Worm (Caenorhabditis elegans) whole organism, L2 larva: ENCODE results near the gene nrde-4.
"Not testable (repeated sequence)": the region's sequence is repeated elsewhere in the genome, so short reads cannot be mapped to it uniquely, and the experiment has no call there.

Source experiments
- C34F6.9 ChIP-seq: fragments of 150-350 bp; optimal IDR thresholded peaks from 2 replicates; lab custom pipeline; 2014; ENCODE audit warnings: missing biosample characterization, missing genetic modification characterization
- F13H6.1 ChIP-seq: sonication (generic microtip); optimal IDR thresholded peaks from 2 replicates; lab custom pipeline; 2016; ENCODE audit warnings: missing genetic modification characterization, missing compliant biosample characterization
- R02D3.7 ChIP-seq: fragments of 150-350 bp; optimal IDR thresholded peaks from 2 replicates; lab custom pipeline; 2014; ENCODE audit warnings: missing biosample characterization, missing genetic modification characterization
- Y55F3AM.14 ChIP-seq: fragments of 200-800 bp; sonication (Bioruptor generic); optimal IDR thresholded peaks from 2 replicates; lab custom pipeline; 2018; ENCODE audit warnings: mild to moderate bottlenecking, missing genetic modification characterization, missing compliant biosample characterization
- ZK546.5 ChIP-seq: sonication (generic microtip); optimal IDR thresholded peaks from 2 replicates; lab custom pipeline; 2017; ENCODE audit warnings: missing biosample characterization, missing genetic modification characterization
- alr-1 ChIP-seq: fragments of 150-350 bp; optimal IDR thresholded peaks from 2 replicates; lab custom pipeline; 2014; ENCODE audit warnings: missing biosample characterization, missing genetic modification characterization
- aly-2 ChIP-seq: fragments of 150-350 bp; optimal IDR thresholded peaks from 2 replicates; lab custom pipeline; 2014; ENCODE audit warnings: missing biosample characterization, missing genetic modification characterization
- ama-1 ChIP-seq: fragments of 150-350 bp; optimal IDR thresholded peaks from 2 replicates; lab custom pipeline; 2018; ENCODE audit warnings: inconsistent platforms
- blmp-1 ChIP-seq: sonication (generic microtip); optimal IDR thresholded peaks from 2 replicates; lab custom pipeline; 2017; ENCODE audit warnings: missing genetic modification characterization, mild to moderate bottlenecking, missing compliant biosample characterization, antibody characterized with exemption, moderate library complexity; ENCODE audit not compliant: insufficient read depth
- ceh-82 ChIP-seq: fragments of 150-350 bp; optimal IDR thresholded peaks from 2 replicates; lab custom pipeline; 2014; ENCODE audit warnings: missing biosample characterization, missing genetic modification characterization
- crh-2 ChIP-seq: sonication (generic microtip); optimal IDR thresholded peaks from 2 replicates; lab custom pipeline; 2017; ENCODE audit warnings: missing biosample characterization, missing genetic modification characterization
- dmd-4 ChIP-seq: sonication (generic microtip); optimal IDR thresholded peaks from 2 replicates; lab custom pipeline; 2017; ENCODE audit warnings: missing biosample characterization, missing genetic modification characterization
- egl-27 ChIP-seq: sonication (generic microtip); optimal IDR thresholded peaks from 3 replicates; lab custom pipeline; 2017; ENCODE audit warnings: missing biosample characterization, missing genetic modification reagents, missing genetic modification characterization
- elt-1 ChIP-seq: fragments of 150-350 bp; optimal IDR thresholded peaks from 2 replicates; lab custom pipeline; 2014; ENCODE audit warnings: missing biosample characterization, missing genetic modification characterization
- elt-3 ChIP-seq: sonication (generic microtip); optimal IDR thresholded peaks from 2 replicates; lab custom pipeline; 2017; ENCODE audit warnings: missing biosample characterization, missing genetic modification characterization
- fos-1 ChIP-seq: fragments of 150-350 bp; optimal IDR thresholded peaks from 2 replicates; lab custom pipeline; 2014; ENCODE audit warnings: missing biosample characterization, missing genetic modification characterization
- gmeb-1 ChIP-seq: fragments of 150-350 bp; optimal IDR thresholded peaks from 2 replicates; lab custom pipeline; 2014; ENCODE audit warnings: missing biosample characterization, missing genetic modification characterization
- lin-11 ChIP-seq: fragments of 150-350 bp; sonication (generic microtip); optimal IDR thresholded peaks from 2 replicates; lab custom pipeline; 2014; ENCODE audit warnings: missing biosample characterization, missing genetic modification characterization, inconsistent platforms, mixed read lengths
- lin-39 ChIP-seq: fragments of 150-350 bp; optimal IDR thresholded peaks from 2 replicates; lab custom pipeline; 2014; ENCODE audit warnings: missing biosample characterization, missing genetic modification reagents, missing genetic modification characterization
- lsy-2 ChIP-seq, 2 experiments: fragments of 150-350 bp in 1 of 2; sonication (generic microtip) in 1 of 2; optimal IDR thresholded peaks; 2 replicates each; lab custom pipeline; 2014 to 2017; ENCODE audit warnings: missing biosample characterization in 2 of 2, missing genetic modification characterization in 2 of 2
- mab-5 ChIP-seq: fragments of 150-350 bp; optimal IDR thresholded peaks from 2 replicates; lab custom pipeline; 2014; ENCODE audit warnings: missing biosample characterization, missing genetic modification characterization
- mbf-1 ChIP-seq: sonication (generic microtip); optimal IDR thresholded peaks from 2 replicates; lab custom pipeline; 2017; ENCODE audit warnings: missing biosample characterization, missing genetic modification characterization
- mdl-1 ChIP-seq, 2 experiments: fragments of 150-350 bp in 1 of 2; sonication (generic microtip) in 1 of 2; optimal IDR thresholded peaks; 2 replicates each; lab custom pipeline; 2017; ENCODE audit warnings: missing biosample characterization in 2 of 2, missing genetic modification characterization in 2 of 2
- nhr-10 ChIP-seq: sonication (generic microtip); optimal IDR thresholded peaks from 2 replicates; lab custom pipeline; 2017; ENCODE audit warnings: missing biosample characterization, missing genetic modification characterization
- nhr-11 ChIP-seq: fragments of 150-350 bp; optimal IDR thresholded peaks from 2 replicates; lab custom pipeline; 2014; ENCODE audit warnings: missing biosample characterization, missing genetic modification characterization
- nhr-12 ChIP-seq: fragments of 150-350 bp; optimal IDR thresholded peaks from 2 replicates; lab custom pipeline; 2014; ENCODE audit warnings: missing biosample characterization, missing genetic modification characterization
- nhr-129 ChIP-seq: fragments of 150-350 bp; optimal IDR thresholded peaks from 2 replicates; lab custom pipeline; 2014; ENCODE audit warnings: missing biosample characterization, missing genetic modification characterization
- nhr-21 ChIP-seq: fragments of 150-350 bp; optimal IDR thresholded peaks from 2 replicates; lab custom pipeline; 2014; ENCODE audit warnings: missing biosample characterization, missing genetic modification characterization
- nhr-23 ChIP-seq: fragments of 150-350 bp; optimal IDR thresholded peaks from 2 replicates; lab custom pipeline; 2014; ENCODE audit warnings: missing biosample characterization, missing genetic modification reagents, missing genetic modification characterization
- nhr-237 ChIP-seq: fragments of 150-350 bp; optimal IDR thresholded peaks from 2 replicates; lab custom pipeline; 2014; ENCODE audit warnings: missing biosample characterization, missing genetic modification characterization
- nhr-25 ChIP-seq: fragments of 150-350 bp; sonication (generic microtip); optimal IDR thresholded peaks from 3 replicates; lab custom pipeline; 2014; ENCODE audit warnings: missing biosample characterization, missing genetic modification characterization
- nhr-6 ChIP-seq: fragments of 150-350 bp; optimal IDR thresholded peaks from 2 replicates; lab custom pipeline; 2014; ENCODE audit warnings: missing biosample characterization, missing genetic modification characterization
- nhr-77 ChIP-seq: fragments of 150-350 bp; optimal IDR thresholded peaks from 2 replicates; lab custom pipeline; 2014; ENCODE audit warnings: missing biosample characterization, missing genetic modification characterization
- peb-1 ChIP-seq: fragments of 150-350 bp; optimal IDR thresholded peaks from 2 replicates; lab custom pipeline; 2014; ENCODE audit warnings: missing biosample characterization, missing genetic modification characterization
- sem-4 ChIP-seq: fragments of 150-350 bp; optimal IDR thresholded peaks from 2 replicates; lab custom pipeline; 2014; ENCODE audit warnings: missing biosample characterization, missing genetic modification reagents, missing genetic modification characterization
- skn-1 ChIP-seq: sonication (generic microtip); optimal IDR thresholded peaks from 2 replicates; lab custom pipeline; 2017; ENCODE audit warnings: missing biosample characterization, missing genetic modification characterization
- sma-3 ChIP-seq: sonication (generic microtip); optimal IDR thresholded peaks from 2 replicates; lab custom pipeline; 2016; ENCODE audit warnings: missing genetic modification reagents, missing genetic modification characterization, missing compliant biosample characterization
- sma-9 ChIP-seq, 2 experiments: fragments of 150-350 bp in 1 of 2; sonication (generic microtip) in 1 of 2; optimal IDR thresholded peaks; 2 replicates each; lab custom pipeline; 2014 to 2016; ENCODE audit warnings: missing genetic modification characterization in 2 of 2, mild to moderate bottlenecking in 1 of 2, missing biosample characterization in 1 of 2, missing compliant biosample characterization in 1 of 2, missing genetic modification reagents in 1 of 2, moderate library complexity in 1 of 2
- snpc-4 ChIP-seq: fragments of 150-350 bp; optimal IDR thresholded peaks from 2 replicates; lab custom pipeline; 2014; ENCODE audit warnings: missing biosample characterization, missing genetic modification characterization
- unc-39 ChIP-seq: fragments of 150-350 bp; optimal IDR thresholded peaks from 2 replicates; lab custom pipeline; 2014; ENCODE audit warnings: missing biosample characterization, missing genetic modification characterization
- unc-55 ChIP-seq: fragments of 150-350 bp; sonication (generic microtip); optimal IDR thresholded peaks from 3 replicates; lab custom pipeline; 2014; ENCODE audit warnings: missing biosample characterization, missing genetic modification reagents, missing genetic modification characterization
- unc-62 ChIP-seq: fragments of 150-350 bp; optimal IDR thresholded peaks from 2 replicates; lab custom pipeline; 2014; ENCODE audit warnings: missing biosample characterization, missing genetic modification reagents, missing genetic modification characterization
- zag-1 ChIP-seq: fragments of 150-350 bp; optimal IDR thresholded peaks from 2 replicates; lab custom pipeline; 2014; ENCODE audit warnings: missing biosample characterization, missing genetic modification characterization
- ztf-4 ChIP-seq: fragments of 150-350 bp; optimal IDR thresholded peaks from 2 replicates; lab custom pipeline; 2014; ENCODE audit warnings: missing biosample characterization, missing genetic modification characterization

nrde-4 gene

ce11 chrIV:7642971-7643370, 11.1 kb downstream of the nrde-4 start, which contains the start of gene nlp-20:
Gene nlp-20 (minus strand): TSS chrIV:7643071.
- TF ChIP-seq crh-2 (no peak), sem-4 (peak; percentile 71)

- TF ChIP-seq nhr-11 (tag; lab: Kevin White, UChicago) (no peak), nhr-21 (tag; lab: Kevin White, UChicago) (no peak), lsy-2 (tag; optimal IDR thresholded peaks at IDR 0.05; lab: Kevin White, UChicago) (no peak), peb-1 (no peak), nhr-23 (tag; lab: Kevin White, UChicago) (no peak)
These were observed 12.3 kb downstream of the nrde-4 start, which contains the start of gene nep-16 for ce11 chrIV:7641758-7642157. Gene nep-16 (minus strand): TSS chrIV:7641858.

ce11 chrIV:7634578-7634977, 19.5 kb downstream of the nrde-4 start, which contains the start of gene warf-1:
Gene warf-1 (plus strand): TSS chrIV:7634786.
- not testable (repeated sequence) for TF ChIP-seq mab-5; nhr-129 (tag; lab: Kevin White, UChicago); alr-1 (tag; lab: Kevin White, UChicago)
- TF ChIP-seq, all 48 proteins: peak for 0; not testable (repeated sequence) for 48

- TF ChIP-seq F13H6.1 (tag; lab: Kevin White, UChicago) (no peak), nhr-77 (tag; lab: Kevin White, UChicago) (no peak), egl-27 (no peak), nhr-129 (tag; lab: Kevin White, UChicago) (peak; percentile 89), unc-55 (GFP tag; lab: Kevin White, UChicago) (no peak), mab-5 (peak; percentile 18)
These were observed 21.0 kb downstream of the nrde-4 start, which contains the start of gene plp-1 for ce11 chrIV:7633020-7633419. Gene plp-1 (plus strand): TSS chrIV:7633360.

ce11 chrIV:7632535-7632934, 21.5 kb downstream of the nrde-4 start, which contains the start of gene F45E4.6:
Gene F45E4.6 (minus strand): TSS chrIV:7632548.
- TF ChIP-seq gmeb-1 (tag; lab: Kevin White, UChicago) (peak; percentile 86), snpc-4 (tag; lab: Kevin White, UChicago) (peak; percentile 17), nhr-12 (tag; lab: Kevin White, UChicago) (no peak), sma-9 (GFP tag; optimal IDR thresholded peaks at IDR 0.05; lab: Kevin White, UChicago) (peak; percentile 33), sma-9 (tag; optimal IDR thresholded peaks at IDR 0.05; lab: Kevin White, UChicago) (no peak), nhr-6 (no peak), blmp-1 (tag; lab: Kevin White, UChicago) (no peak), nhr-23 (tag; lab: Kevin White, UChicago) (no peak), nhr-237 (no peak), egl-27 (no peak), C34F6.9 (tag; lab: Kevin White, UChicago) (peak; percentile 73), nhr-10 (tag; lab: Kevin White, UChicago) (no peak), ceh-82 (no peak), nhr-11 (tag; lab: Kevin White, UChicago) (no peak), Y55F3AM.14 (GFP tag; lab: Kevin White, UChicago) (no peak), sem-4 (peak; percentile 43), ZK546.5 (tag; lab: Kevin White, UChicago) (no peak), nhr-129 (tag; lab: Kevin White, UChicago) (no peak), nhr-25 (no peak), fos-1 (tag; lab: Kevin White, UChicago) (no peak), unc-55 (GFP tag; lab: Kevin White, UChicago) (peak; percentile 69), ama-1 (lab: Kevin White, UChicago) (peak; percentile 2), mab-5 (no peak), mdl-1 (tag; optimal IDR thresholded peaks at IDR 0.05; lab: Kevin White, UChicago) (no peak), elt-3 (tag; lab: Kevin White, UChicago) (no peak), nhr-21 (tag; lab: Kevin White, UChicago) (peak; percentile 1), ztf-4 (no peak), dmd-4 (tag; lab: Kevin White, UChicago) (no peak), lin-11 (tag; lab: Kevin White, UChicago) (no peak), F13H6.1 (tag; lab: Kevin White, UChicago) (peak; percentile 10), mbf-1 (tag; lab: Kevin White, UChicago) (no peak), lin-39 (tag; lab: Kevin White, UChicago) (no peak), peb-1 (no peak), nhr-77 (tag; lab: Kevin White, UChicago) (no peak), crh-2 (peak; percentile 50), skn-1 (tag; lab: Kevin White, UChicago) (no peak), alr-1 (tag; lab: Kevin White, UChicago) (no peak), unc-62 (GFP tag; lab: Kevin White, UChicago) (no peak), R02D3.7 (tag; lab: Kevin White, UChicago) (no peak), zag-1 (no peak), aly-2 (no peak), unc-39 (tag; lab: Kevin White, UChicago) (no peak), sma-3 (GFP tag; lab: Kevin White, UChicago) (peak; percentile 15), elt-1 (tag; lab: Kevin White, UChicago) (no peak)
